Worm (Caenorhabditis elegans): Measurements from ENCODE around the gene lgc-44.

ce11 chrV:11677030-11677429 lies 4.6 kb upstream of the lgc-44 start:
- TF ChIP-seq unc-39 (tag; optimal IDR thresholded peaks at IDR 0.05) (no peak), cnd-1 (tag; optimal IDR thresholded peaks at IDR 0.05) (no peak), elt-1 (tag; optimal IDR thresholded peaks at IDR 0.05; ENCODE audit: borderline replicate concordance, insufficient read depth) (no peak)

Data from whole organism, mixed stage, embryonic.